Worm (Caenorhabditis elegans) whole organism, young adult: ENCODE measurements around the gene T26H5.11.

Experiments
- B0035.1 ChIP-seq: sonication (generic microtip); optimal IDR thresholded peaks from 2 replicates; lab custom pipeline; 2016; ENCODE audit warnings: missing genetic modification characterization, mild to moderate bottlenecking, missing compliant biosample characterization, missing genotype, missing genetic modification reagents
- B0261.1 ChIP-seq: sonication (generic microtip); optimal IDR thresholded peaks from 2 replicates; lab custom pipeline; 2016; ENCODE audit warnings: mild to moderate bottlenecking, missing genetic modification characterization, moderate library complexity, missing compliant biosample characterization
- C06A6.2 ChIP-seq: fragments of 200-800 bp; sonication (Bioruptor generic); conservative IDR thresholded peaks from 2 replicates; pipeline ENCODE4 v1.3.6; 2022; ENCODE audit warnings: missing genetic modification characterization, missing compliant biosample characterization
- D2030.7 ChIP-seq: fragments of 200-800 bp; sonication (Bioruptor generic); IDR thresholded peaks from 2 replicates; pipeline ENCODE4 v1.3.6; 2022; ENCODE audit warnings: missing genetic modification reagents, missing genetic modification characterization, missing compliant biosample characterization
- F23B12.7 ChIP-seq: sonication (generic microtip); optimal IDR thresholded peaks from 2 replicates; lab custom pipeline; 2017; ENCODE audit warnings: missing genetic modification characterization, mild to moderate bottlenecking, missing compliant biosample characterization, antibody characterized with exemption, moderate library complexity; ENCODE audit not compliant: insufficient read depth
- F37B4.10 ChIP-seq: fragments of 200-800 bp; sonication (Bioruptor generic); IDR thresholded peaks from 2 replicates; pipeline ENCODE4 v1.3.6; 2022; ENCODE audit warnings: missing genetic modification characterization, missing compliant biosample characterization
- Y53F4B.3 ChIP-seq: fragments of 200-800 bp; sonication (Bioruptor generic); IDR thresholded peaks from 2 replicates; pipeline ENCODE4 v1.3.6; 2022; ENCODE audit warnings: missing genetic modification reagents, missing genetic modification characterization, missing compliant biosample characterization
- Y53G8AR.9 ChIP-seq: fragments of 200-800 bp; sonication (Bioruptor generic); conservative IDR thresholded peaks from 2 replicates; pipeline ENCODE4 v1.3.6; 2022; ENCODE audit warnings: missing genetic modification reagents, missing genetic modification characterization, missing compliant biosample characterization
- Y67H2A.10 ChIP-seq: fragments of 200-800 bp; sonication (Bioruptor generic); conservative IDR thresholded peaks from 2 replicates; pipeline ENCODE4 v1.3.6; 2022; ENCODE audit warnings: missing genetic modification reagents, missing genetic modification characterization, missing compliant biosample characterization
- Y95B8A.8 ChIP-seq: fragments of 200-800 bp; sonication (Bioruptor generic); IDR thresholded peaks from 2 replicates; pipeline ENCODE4 v1.3.6; 2022; ENCODE audit warnings: missing genetic modification reagents, missing genetic modification characterization, missing compliant biosample characterization
- akir-1 ChIP-seq: fragments of 200-800 bp; sonication (Bioruptor generic); optimal IDR thresholded peaks from 2 replicates; lab custom pipeline; 2018; ENCODE audit warnings: mild to moderate bottlenecking, missing genetic modification characterization, moderate library complexity, missing compliant biosample characterization
- ama-1 ChIP-seq, 3 experiments: fragments of 150-350 bp in 1 of 3; sonication (generic microtip) in 2 of 3; optimal IDR thresholded peaks; 2 replicates each; lab custom pipeline; 2014 to 2018; ENCODE audit warnings: missing biosample characterization in 2 of 3, missing genetic modification characterization in 2 of 3, missing genetic modification reagents in 2 of 3
- aptf-3 ChIP-seq: fragments of 200-800 bp; sonication (Bioruptor generic); IDR thresholded peaks from 2 replicates; pipeline ENCODE4 v1.3.6; 2022; ENCODE audit warnings: missing genetic modification characterization, missing compliant biosample characterization
- attf-6 ChIP-seq: fragments of 200-800 bp; sonication (Bioruptor generic); IDR thresholded peaks from 2 replicates; pipeline ENCODE4 v1.3.6; 2022; ENCODE audit warnings: missing genetic modification reagents, missing genetic modification characterization, missing compliant biosample characterization
- bed-1 ChIP-seq: fragments of 200-800 bp; sonication (Bioruptor generic); IDR thresholded peaks from 2 replicates; pipeline ENCODE4 v1.3.6; 2022; ENCODE audit warnings: missing genetic modification reagents, missing genetic modification characterization, missing compliant biosample characterization
- ceh-100 ChIP-seq: fragments of 200-800 bp; sonication (Bioruptor generic); IDR thresholded peaks from 2 replicates; pipeline ENCODE4 v1.3.6; 2022; ENCODE audit warnings: missing genetic modification reagents, missing genetic modification characterization, missing compliant biosample characterization
- ceh-27 ChIP-seq: fragments of 200-800 bp; sonication (Bioruptor generic); optimal IDR thresholded peaks from 2 replicates; lab custom pipeline; 2018; ENCODE audit warnings: mild to moderate bottlenecking, missing genetic modification characterization, moderate library complexity, missing compliant biosample characterization
- die-1 ChIP-seq: sonication (generic microtip); optimal IDR thresholded peaks from 2 replicates; lab custom pipeline; 2016; ENCODE audit warnings: missing genotype, mild to moderate bottlenecking, missing genetic modification characterization, missing compliant biosample characterization
- egl-18 ChIP-seq: fragments of 200-800 bp; sonication (Bioruptor generic); IDR thresholded peaks from 2 replicates; pipeline ENCODE4 v1.3.6; 2022; ENCODE audit warnings: missing genetic modification reagents, missing genetic modification characterization, missing compliant biosample characterization
- egl-44 ChIP-seq: fragments of 200-800 bp; sonication (Bioruptor generic); IDR thresholded peaks from 2 replicates; pipeline ENCODE4 v1.3.6; 2022; ENCODE audit warnings: missing genetic modification reagents, missing genetic modification characterization, missing compliant biosample characterization
- egrh-3 ChIP-seq: fragments of 200-800 bp; sonication (Bioruptor generic); IDR thresholded peaks from 2 replicates; pipeline ENCODE4 v1.3.6; 2022; ENCODE audit warnings: missing genetic modification reagents, missing genetic modification characterization, missing compliant biosample characterization
- fkh-3 ChIP-seq: sonication (generic microtip); optimal IDR thresholded peaks from 2 replicates; lab custom pipeline; 2016; ENCODE audit warnings: mild to moderate bottlenecking, missing genetic modification characterization, missing compliant biosample characterization
- him-1 ChIP-seq: sonication (generic microtip); optimal IDR thresholded peaks from 2 replicates; lab custom pipeline; 2016; ENCODE audit warnings: missing genotype, missing genetic modification reagents, missing genetic modification characterization, missing compliant biosample characterization
- hmg-1.2 ChIP-seq: fragments of 200-800 bp; sonication (Bioruptor generic); IDR thresholded peaks from 2 replicates; pipeline ENCODE4 v1.3.6; 2022; ENCODE audit warnings: missing genetic modification reagents, missing genetic modification characterization, missing compliant biosample characterization
- hrde-1 ChIP-seq: sonication (generic microtip); optimal IDR thresholded peaks from 2 replicates; lab custom pipeline; 2016; ENCODE audit warnings: missing genetic modification characterization, mild to moderate bottlenecking, missing compliant biosample characterization, moderate library complexity, missing genotype, missing genetic modification reagents, borderline replicate concordance
- hsf-1 ChIP-seq: fragments of 200-800 bp; sonication (Bioruptor generic); IDR thresholded peaks from 2 replicates; pipeline ENCODE4 v1.3.6; 2022; ENCODE audit warnings: missing genetic modification reagents, missing genetic modification characterization, missing compliant biosample characterization
- let-607 ChIP-seq, 2 experiments: fragments of 200-800 bp in 1 of 2; sonication (Bioruptor generic) in 1 of 2; sonication (generic microtip) in 1 of 2; optimal IDR thresholded peaks; 2 replicates each; lab custom pipeline; 2016 to 2018; ENCODE audit warnings: mild to moderate bottlenecking in 2 of 2, missing compliant biosample characterization in 2 of 2, missing genetic modification characterization in 2 of 2, moderate library complexity in 2 of 2, missing genotype in 1 of 2
- madf-10 ChIP-seq: sonication (generic microtip); optimal IDR thresholded peaks from 2 replicates; lab custom pipeline; 2016; ENCODE audit warnings: mild to moderate bottlenecking, missing genetic modification characterization, missing compliant biosample characterization
- mcd-1 ChIP-seq: fragments of 200-800 bp; sonication (Bioruptor generic); IDR thresholded peaks from 2 replicates; pipeline ENCODE4 v1.3.6; 2022; ENCODE audit warnings: missing genetic modification reagents, missing genetic modification characterization, missing compliant biosample characterization
- mes-4 ChIP-seq: sonication (generic microtip); optimal IDR thresholded peaks from 2 replicates; lab custom pipeline; 2016; ENCODE audit warnings: missing genotype, missing genetic modification characterization, missing compliant biosample characterization
- nfya-2 ChIP-seq: fragments of 200-800 bp; sonication (Bioruptor generic); IDR thresholded peaks from 2 replicates; pipeline ENCODE4 v1.3.6; 2022; ENCODE audit warnings: missing genetic modification reagents, missing genetic modification characterization, missing compliant biosample characterization
- nhr-120 ChIP-seq: fragments of 200-800 bp; sonication (Bioruptor generic); IDR thresholded peaks from 2 replicates; pipeline ENCODE4 v1.3.6; 2022; ENCODE audit warnings: missing genetic modification characterization, missing compliant biosample characterization
- nhr-179 ChIP-seq: sonication (generic microtip); optimal IDR thresholded peaks from 2 replicates; lab custom pipeline; 2016; ENCODE audit warnings: mild to moderate bottlenecking, missing genetic modification characterization, missing compliant biosample characterization
- nhr-90 ChIP-seq: sonication (generic microtip); optimal IDR thresholded peaks from 2 replicates; lab custom pipeline; 2016; ENCODE audit warnings: missing genotype, mild to moderate bottlenecking, missing genetic modification characterization, missing compliant biosample characterization
- pha-4 ChIP-seq: fragments of 150-350 bp; sonication (generic microtip); optimal IDR thresholded peaks from 2 replicates; lab custom pipeline; 2014; ENCODE audit warnings: missing biosample characterization, missing genetic modification reagents, missing genetic modification characterization
- rec-8 ChIP-seq, 2 experiments: sonication (generic microtip); optimal IDR thresholded peaks; 2 replicates each; lab custom pipeline; 2016; ENCODE audit warnings: mild to moderate bottlenecking in 2 of 2, missing genetic modification characterization in 2 of 2, missing genetic modification reagents in 2 of 2, missing genotype in 2 of 2, missing biosample characterization in 1 of 2, missing compliant biosample characterization in 1 of 2, moderate library complexity in 1 of 2
- rpc-1 ChIP-seq, 2 experiments: fragments of 150-350 bp in 1 of 2; sonication (generic microtip) in 1 of 2; optimal IDR thresholded peaks; 2 replicates each; lab custom pipeline; 2014 to 2018; ENCODE audit warnings: missing biosample characterization in 1 of 2, missing genetic modification characterization in 1 of 2, missing genetic modification reagents in 1 of 2, missing genotype in 1 of 2
- snpc-1.1 ChIP-seq: sonication (generic microtip); optimal IDR thresholded peaks from 2 replicates; lab custom pipeline; 2017; ENCODE audit warnings: missing genetic modification characterization, mild to moderate bottlenecking, missing compliant biosample characterization, antibody characterized with exemption, moderate library complexity, missing genotype, missing genetic modification reagents; ENCODE audit not compliant: insufficient read depth
- snpc-1.3 ChIP-seq: sonication (generic microtip); optimal IDR thresholded peaks from 2 replicates; lab custom pipeline; 2017; ENCODE audit warnings: missing genetic modification characterization, mild to moderate bottlenecking, missing compliant biosample characterization, antibody characterized with exemption, moderate library complexity, missing genotype, missing genetic modification reagents; ENCODE audit not compliant: insufficient read depth
- sptf-2 ChIP-seq: fragments of 200-800 bp; sonication (Bioruptor generic); optimal IDR thresholded peaks from 2 replicates; lab custom pipeline; 2018; ENCODE audit warnings: mild to moderate bottlenecking, missing genetic modification characterization, missing compliant biosample characterization
- ztf-18 ChIP-seq: sonication (generic microtip); optimal IDR thresholded peaks from 2 replicates; lab custom pipeline; 2016; ENCODE audit warnings: missing genotype, mild to moderate bottlenecking, missing genetic modification characterization, missing compliant biosample characterization
- ztf-22 ChIP-seq: fragments of 200-800 bp; sonication (Bioruptor generic); optimal IDR thresholded peaks from 2 replicates; lab custom pipeline; 2018; ENCODE audit warnings: mild to moderate bottlenecking, missing genetic modification characterization, moderate library complexity, missing compliant biosample characterization
- ztf-3 ChIP-seq: fragments of 200-800 bp; sonication (Bioruptor generic); optimal IDR thresholded peaks from 2 replicates; lab custom pipeline; 2018; ENCODE audit warnings: mild to moderate bottlenecking, missing genetic modification characterization, missing compliant biosample characterization
- ztf-6 ChIP-seq: fragments of 200-800 bp; sonication (Bioruptor generic); IDR thresholded peaks from 2 replicates; pipeline ENCODE4 v1.3.6; 2022; ENCODE audit warnings: missing genetic modification reagents, missing genetic modification characterization, missing compliant biosample characterization

Gene T26H5.11

ce11 chrV:15480505-15481075 lies 36.5 kb upstream of the T26H5.11 start (continued):
- TF ChIP-seq egrh-3 (GFP tag; lab: Robert Waterston, UW) (no peak), C06A6.2 (GFP tag; lab: Robert Waterston, UW) (no peak), B0261.1 (tag; lab: Kevin White, UChicago) (peak; percentile 53), pha-4 (tag; lab: Kevin White, UChicago) (no peak), nhr-179 (no peak), egl-44 (GFP tag; lab: Robert Waterston, UW) (no peak), ceh-27 (GFP tag; lab: Kevin White, UChicago) (no peak), ztf-22 (GFP tag; lab: Kevin White, UChicago) (no peak), egl-18 (GFP tag; lab: Robert Waterston, UW) (no peak), akir-1 (GFP tag; lab: Kevin White, UChicago) (no peak)

ce11 chrV:15479825-15480224 lies 35.7 kb upstream of the T26H5.11 start:
- TF ChIP-seq sptf-2 (GFP tag; lab: Kevin White, UChicago): peak; percentile 45
- peak; percentile 55 for TF ChIP-seq die-1
- no peak for TF ChIP-seq B0035.1
- TF ChIP-seq ceh-100 (GFP tag; lab: Robert Waterston, UW): peak; percentile 47; the same call in 1 of the 2 replicates
- peak; percentile 44 for TF ChIP-seq fkh-3 (tag; lab: Kevin White, UChicago)
- peak; percentile 41 for TF ChIP-seq ztf-18 (tag; lab: Kevin White, UChicago)
- peak; percentile 78 for TF ChIP-seq D2030.7
- TF ChIP-seq snpc-1.3 (tag; lab: Kevin White, UChicago): peak; percentile 52
- peak; percentile 63 for TF ChIP-seq nhr-90
- TF ChIP-seq ztf-6: no peak
- TF ChIP-seq F23B12.7 (tag; lab: Kevin White, UChicago): no peak
- TF ChIP-seq ztf-3: no peak
- TF ChIP-seq ama-1 (optimal IDR thresholded peaks at IDR 0.05; lab: Kevin White, UChicago): no peak
- peak in 1 of 2 experiments; percentile 46 for TF ChIP-seq ama-1 (GFP tag; optimal IDR thresholded peaks at IDR 0.05; lab: Kevin White, UChicago)
- TF ChIP-seq nfya-2 (GFP tag; lab: Robert Waterston, UW): no peak
- TF ChIP-seq attf-6 (GFP tag; lab: Robert Waterston, UW): 0 out of 2 replicates have a peak, but pooled peaks have one; percentile 35
- TF ChIP-seq hrde-1 (tag; lab: Kevin White, UChicago): no peak
- TF ChIP-seq Y53G8AR.9 (GFP tag; lab: Robert Waterston, UW): no peak
- peak in 1 of 2 experiments; percentile 4 for TF ChIP-seq let-607 (tag; optimal IDR thresholded peaks at IDR 0.05; lab: Kevin White, UChicago)
- TF ChIP-seq mcd-1 (GFP tag; lab: Robert Waterston, UW): no peak
- no peak for TF ChIP-seq nhr-179
- peak; percentile 49 for TF ChIP-seq hmg-1.2 (GFP tag; lab: Robert Waterston, UW)
- peak; percentile 67 for TF ChIP-seq him-1 (tag; lab: Kevin White, UChicago)
- TF ChIP-seq hsf-1 (GFP tag; lab: Robert Waterston, UW): peak; percentile 72
- TF ChIP-seq Y95B8A.8 (GFP tag; lab: Robert Waterston, UW): no peak
- TF ChIP-seq nhr-120 (GFP tag; lab: Robert Waterston, UW): no peak
- no peak for TF ChIP-seq aptf-3 (GFP tag; lab: Robert Waterston, UW)
- no peak for TF ChIP-seq F37B4.10 (GFP tag; lab: Robert Waterston, UW)
- peak; percentile 75 for TF ChIP-seq rpc-1 (optimal IDR thresholded peaks at IDR 0.05; lab: Kevin White, UChicago)
- TF ChIP-seq rpc-1 (tag; optimal IDR thresholded peaks at IDR 0.05; lab: Kevin White, UChicago): peak; percentile 72
- TF ChIP-seq C06A6.2 (GFP tag; lab: Robert Waterston, UW): no peak
- TF ChIP-seq bed-1 (GFP tag; lab: Robert Waterston, UW): no peak
- TF ChIP-seq Y67H2A.10: no peak
- peak; percentile 94 for TF ChIP-seq snpc-1.1 (tag; lab: Kevin White, UChicago)
- TF ChIP-seq mes-4: peak; percentile 56
- TF ChIP-seq Y53F4B.3 (GFP tag; lab: Robert Waterston, UW): no peak
- TF ChIP-seq rec-8 (tag; optimal IDR thresholded peaks at IDR 0.05; lab: Kevin White, UChicago): peak in 1 of 2 experiments; percentile 53
- TF ChIP-seq B0261.1 (tag; lab: Kevin White, UChicago): peak; percentile 83
- no peak for TF ChIP-seq madf-10
